Worm (Caenorhabditis elegans) whole organism, L1 larva: ENCODE measurements around the gene B0454.8.
A peak's percentile ranks its signal among the peaks of the same experiment; 100 is the strongest.

ENCODE experiments used
- C16A3.4 ChIP-seq: fragments of 150-350 bp; optimal IDR thresholded peaks from 2 replicates; lab custom pipeline; 2014; ENCODE audit warnings: missing biosample characterization, missing genetic modification characterization
- C34B4.2 ChIP-seq: sonication (generic microtip); optimal IDR thresholded peaks from 2 replicates; lab custom pipeline; 2017; ENCODE audit warnings: mild to moderate bottlenecking, missing genetic modification characterization, missing compliant biosample characterization
- F16B12.6 ChIP-seq: fragments of 150-350 bp; optimal IDR thresholded peaks from 2 replicates; lab custom pipeline; 2014; ENCODE audit warnings: missing biosample characterization, missing genetic modification characterization
- Y116A8C.19 ChIP-seq: sonication (generic microtip); optimal IDR thresholded peaks from 2 replicates; lab custom pipeline; 2016; ENCODE audit warnings: missing compliant biosample characterization, missing genetic modification characterization, borderline replicate concordance
- aha-1 ChIP-seq: fragments of 150-350 bp; optimal IDR thresholded peaks from 2 replicates; lab custom pipeline; 2014; ENCODE audit warnings: missing biosample characterization, missing genetic modification characterization
- aly-2 ChIP-seq: fragments of 150-350 bp; optimal IDR thresholded peaks from 2 replicates; lab custom pipeline; 2014; ENCODE audit warnings: missing biosample characterization, missing genetic modification characterization
- blmp-1 ChIP-seq: fragments of 150-350 bp; optimal IDR thresholded peaks from 2 replicates; lab custom pipeline; 2014; ENCODE audit warnings: missing biosample characterization, missing genetic modification characterization
- ceh-8 ChIP-seq: fragments of 200-800 bp; sonication (Bioruptor generic); optimal IDR thresholded peaks from 2 replicates; lab custom pipeline; 2018; ENCODE audit warnings: mild to moderate bottlenecking, missing genetic modification characterization, moderate library complexity, missing compliant biosample characterization
- ceh-88 ChIP-seq: fragments of 200-800 bp; sonication (Bioruptor generic); IDR thresholded peaks from 2 replicates; pipeline ENCODE4 v1.3.6; 2022; ENCODE audit warnings: missing genetic modification characterization, missing compliant biosample characterization
- ces-1 ChIP-seq: fragments of 150-350 bp; optimal IDR thresholded peaks from 2 replicates; lab custom pipeline; 2014; ENCODE audit warnings: missing biosample characterization, missing genetic modification reagents, missing genetic modification characterization
- dsc-1 ChIP-seq: sonication (generic microtip); optimal IDR thresholded peaks from 2 replicates; lab custom pipeline; 2016; ENCODE audit warnings: mild to moderate bottlenecking, missing genetic modification characterization, missing compliant biosample characterization
- efl-1 ChIP-seq, 4 experiments: fragments of 150-350 bp; optimal IDR thresholded peaks in 3 of 4; peaks in 1 of 4; 1 replicate in 1 of 4; 2 replicates in 3 of 4; lab custom pipeline; 2014; ENCODE audit warnings: missing biosample characterization in 2 of 4, missing genetic modification characterization in 2 of 4, missing genetic modification reagents in 2 of 4
- efl-3 ChIP-seq: fragments of 200-800 bp; sonication (Bioruptor generic); optimal IDR thresholded peaks from 2 replicates; lab custom pipeline; 2018; ENCODE audit warnings: mild to moderate bottlenecking, missing genetic modification characterization, missing compliant biosample characterization
- egl-27 ChIP-seq, 2 experiments: fragments of 150-350 bp in 1 of 2; sonication (generic microtip); optimal IDR thresholded peaks; 3 replicates each; lab custom pipeline; 2017 to 2018; ENCODE audit warnings: missing biosample characterization in 2 of 2, missing genetic modification characterization in 2 of 2, missing genetic modification reagents in 2 of 2
- elt-2 ChIP-seq: sonication (generic microtip); optimal IDR thresholded peaks from 2 replicates; lab custom pipeline; 2016; ENCODE audit warnings: missing genetic modification characterization, mild to moderate bottlenecking, inconsistent platforms, missing compliant biosample characterization, missing genetic modification reagents
- elt-3 ChIP-seq, 6 experiments: fragments of 150-350 bp in 1 of 6; sonication (generic microtip); optimal IDR thresholded peaks; 2 replicates each; lab custom pipeline; 2017 to 2018; ENCODE audit warnings: missing biosample characterization in 6 of 6, missing genetic modification characterization in 6 of 6, inconsistent platforms in 1 of 6
- fkh-4 ChIP-seq: sonication (generic microtip); optimal IDR thresholded peaks from 2 replicates; lab custom pipeline; 2016; ENCODE audit warnings: missing compliant biosample characterization, missing genetic modification characterization, borderline replicate concordance
- lin-13 ChIP-seq: fragments of 150-350 bp; optimal IDR thresholded peaks from 2 replicates; lab custom pipeline; 2014; ENCODE audit warnings: missing biosample characterization, missing genetic modification reagents, missing genetic modification characterization
- lin-35 ChIP-seq, 2 experiments: fragments of 150-350 bp; optimal IDR thresholded peaks; 2 replicates each; lab custom pipeline; 2014; ENCODE audit warnings: missing biosample characterization in 2 of 2, missing genetic modification characterization in 2 of 2, missing genetic modification reagents in 2 of 2
- lsy-2 ChIP-seq, 2 experiments: fragments of 150-350 bp; optimal IDR thresholded peaks; 2 replicates each; lab custom pipeline; 2014; ENCODE audit warnings: missing biosample characterization in 2 of 2, missing genetic modification characterization in 2 of 2
- mef-2 ChIP-seq: fragments of 150-350 bp; optimal IDR thresholded peaks from 2 replicates; lab custom pipeline; 2014; ENCODE audit warnings: missing biosample characterization, missing genetic modification characterization
- mep-1 ChIP-seq: fragments of 150-350 bp; optimal IDR thresholded peaks from 2 replicates; lab custom pipeline; 2014; ENCODE audit warnings: missing biosample characterization, missing genetic modification characterization
- nhr-11 ChIP-seq: fragments of 150-350 bp; optimal IDR thresholded peaks from 2 replicates; lab custom pipeline; 2014; ENCODE audit warnings: missing biosample characterization, missing genetic modification characterization
- nhr-12 ChIP-seq: sonication (generic microtip); optimal IDR thresholded peaks from 2 replicates; lab custom pipeline; 2017; ENCODE audit warnings: missing biosample characterization, missing genetic modification characterization
- nhr-19 ChIP-seq: fragments of 200-800 bp; sonication (Bioruptor generic); conservative IDR thresholded peaks from 2 replicates; pipeline ENCODE4 v1.3.6; 2022; ENCODE audit warnings: missing genetic modification characterization, missing compliant biosample characterization
- nhr-237 ChIP-seq: fragments of 150-350 bp; optimal IDR thresholded peaks from 2 replicates; lab custom pipeline; 2014; ENCODE audit warnings: missing biosample characterization, missing genetic modification characterization
- nhr-47 ChIP-seq: sonication (generic microtip); optimal IDR thresholded peaks from 2 replicates; lab custom pipeline; 2016; ENCODE audit warnings: mild to moderate bottlenecking, missing genetic modification characterization, moderate library complexity, missing compliant biosample characterization
- nhr-71 ChIP-seq: sonication (generic microtip); optimal IDR thresholded peaks from 2 replicates; lab custom pipeline; 2016; ENCODE audit warnings: mild to moderate bottlenecking, missing genetic modification characterization, moderate library complexity, missing compliant biosample characterization
- nhr-77 ChIP-seq: fragments of 150-350 bp; optimal IDR thresholded peaks from 2 replicates; lab custom pipeline; 2014; ENCODE audit warnings: missing biosample characterization, missing genetic modification characterization
- nhr-84 ChIP-seq: sonication (generic microtip); optimal IDR thresholded peaks from 2 replicates; lab custom pipeline; 2017; ENCODE audit warnings: missing biosample characterization, missing genetic modification characterization
- nhr-85 ChIP-seq: sonication (generic microtip); peaks from one replicate; lab custom pipeline; 2016; ENCODE audit warnings: missing genetic modification characterization, inconsistent platforms, missing compliant biosample characterization
- pax-3 ChIP-seq: fragments of 200-800 bp; sonication (Bioruptor generic); optimal IDR thresholded peaks from 2 replicates; lab custom pipeline; 2018; ENCODE audit warnings: mild to moderate bottlenecking, missing genetic modification characterization, moderate library complexity, missing compliant biosample characterization
- pqm-1 ChIP-seq: sonication (generic microtip); optimal IDR thresholded peaks from 3 replicates; lab custom pipeline; 2017; ENCODE audit warnings: missing biosample characterization, missing genetic modification characterization
- rnt-1 ChIP-seq: sonication (generic microtip); optimal IDR thresholded peaks from 2 replicates; lab custom pipeline; 2016; ENCODE audit warnings: mild to moderate bottlenecking, missing genetic modification characterization, moderate library complexity, missing compliant biosample characterization
- snu-23 ChIP-seq: sonication (generic microtip); optimal IDR thresholded peaks from 2 replicates; lab custom pipeline; 2016; ENCODE audit warnings: missing genetic modification characterization, missing compliant biosample characterization
- sox-4 ChIP-seq: sonication (generic microtip); optimal IDR thresholded peaks from 2 replicates; lab custom pipeline; 2016; ENCODE audit warnings: missing genetic modification characterization, missing compliant biosample characterization
- sptf-1 ChIP-seq: fragments of 150-350 bp; optimal IDR thresholded peaks from 2 replicates; lab custom pipeline; 2014; ENCODE audit warnings: missing biosample characterization, missing genetic modification characterization
- tbx-2 ChIP-seq: sonication (generic microtip); optimal IDR thresholded peaks from 2 replicates; lab custom pipeline; 2016; ENCODE audit warnings: missing genetic modification characterization, missing compliant biosample characterization
- tlp-1 ChIP-seq: fragments of 150-350 bp; optimal IDR thresholded peaks from 2 replicates; lab custom pipeline; 2014; ENCODE audit warnings: missing biosample characterization, missing genetic modification characterization
- unc-62 ChIP-seq: fragments of 150-350 bp; optimal IDR thresholded peaks from 2 replicates; lab custom pipeline; 2014; ENCODE audit warnings: missing biosample characterization, missing genetic modification reagents, missing genetic modification characterization
- unc-98 ChIP-seq: fragments of 200-800 bp; sonication (Bioruptor generic); IDR thresholded peaks from 2 replicates; pipeline ENCODE4 v1.3.6; 2022; ENCODE audit warnings: missing genetic modification characterization, missing compliant biosample characterization
- vab-15 ChIP-seq: sonication (generic microtip); optimal IDR thresholded peaks from 2 replicates; lab custom pipeline; 2017; ENCODE audit warnings: missing genotype, mild to moderate bottlenecking, missing genetic modification characterization, missing compliant biosample characterization
- zag-1 ChIP-seq: fragments of 150-350 bp; optimal IDR thresholded peaks from 2 replicates; lab custom pipeline; 2014; ENCODE audit warnings: missing biosample characterization, missing genetic modification characterization
- ztf-4 ChIP-seq: fragments of 150-350 bp; optimal IDR thresholded peaks from 2 replicates; lab custom pipeline; 2014; ENCODE audit warnings: missing biosample characterization, missing genetic modification characterization

The B0454.8 gene

DNA sequence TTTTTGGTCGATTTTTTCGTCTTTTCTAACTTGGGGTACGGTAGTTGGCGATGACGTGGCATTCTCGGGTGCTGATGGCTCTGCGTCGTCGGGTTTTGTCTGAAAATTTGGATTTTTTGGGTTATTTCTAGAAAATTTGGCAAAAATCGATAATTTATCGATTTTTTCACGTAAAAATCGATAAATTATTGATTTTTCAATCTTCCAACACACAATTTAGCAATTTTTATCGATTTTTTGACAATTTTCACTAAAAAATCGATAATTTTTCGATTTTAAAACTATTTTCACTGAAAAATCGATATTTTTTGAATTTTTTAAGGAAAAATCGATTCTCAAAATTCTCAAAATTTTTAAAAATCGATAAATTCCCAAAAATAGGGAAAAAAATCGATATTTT, 19.6 kb upstream of the B0454.8 start:
- TF ChIP-seq Y116A8C.19 (tag; lab: Kevin White, UChicago) = no peak
- TF ChIP-seq ceh-8 (GFP tag; lab: Kevin White, UChicago) = no peak
- no peak for TF ChIP-seq mef-2 (tag; lab: Kevin White, UChicago)
- TF ChIP-seq lin-13 (GFP tag; lab: Kevin White, UChicago) = no peak

- TF ChIP-seq nhr-237 (tag; lab: Kevin White, UChicago) (no peak), tlp-1 (tag; lab: Kevin White, UChicago) (no peak), vab-15 (tag; lab: Kevin White, UChicago) (no peak), mep-1 (tag; lab: Kevin White, UChicago) (no peak), blmp-1 (no peak), lin-35 (GFP tag; optimal IDR thresholded peaks at IDR 0.05; lab: Kevin White, UChicago) (peak in 1 of 2 experiments; percentile 3), efl-3 (GFP tag; lab: Kevin White, UChicago) (no peak), sptf-1 (tag; lab: Kevin White, UChicago) (no peak), elt-2 (tag; lab: Kevin White, UChicago) (peak; percentile 45), pax-3 (tag; lab: Kevin White, UChicago) (no peak), lsy-2 (tag; optimal IDR thresholded peaks at IDR 0.05; lab: Kevin White, UChicago) (peak in 1 of 2 experiments; percentile 42), rnt-1 (tag; lab: Kevin White, UChicago) (no peak), C16A3.4 (tag; lab: Kevin White, UChicago) (no peak), ceh-88 (GFP tag; lab: Robert Waterston, UW) (no peak), zag-1 (no peak), Y116A8C.19 (tag; lab: Kevin White, UChicago) (no peak), snu-23 (GFP tag; lab: Kevin White, UChicago) (no peak), fkh-4 (no peak), elt-3 (tag; optimal IDR thresholded peaks at IDR 0.05; lab: Kevin White, UChicago) (no peak), nhr-47 (no peak), nhr-12 (tag; lab: Kevin White, UChicago) (no peak), nhr-71 (tag; lab: Kevin White, UChicago) (no peak), unc-62 (no peak), sox-4 (tag; lab: Kevin White, UChicago) (no peak), F16B12.6 (tag; lab: Kevin White, UChicago) (no peak), pqm-1 (tag; lab: Kevin White, UChicago) (no peak), aly-2 (tag; lab: Kevin White, UChicago) (no peak)
Observed at ce11 chrII:3062222-3062621, 19.0 kb upstream of the B0454.8 start.

DNA sequence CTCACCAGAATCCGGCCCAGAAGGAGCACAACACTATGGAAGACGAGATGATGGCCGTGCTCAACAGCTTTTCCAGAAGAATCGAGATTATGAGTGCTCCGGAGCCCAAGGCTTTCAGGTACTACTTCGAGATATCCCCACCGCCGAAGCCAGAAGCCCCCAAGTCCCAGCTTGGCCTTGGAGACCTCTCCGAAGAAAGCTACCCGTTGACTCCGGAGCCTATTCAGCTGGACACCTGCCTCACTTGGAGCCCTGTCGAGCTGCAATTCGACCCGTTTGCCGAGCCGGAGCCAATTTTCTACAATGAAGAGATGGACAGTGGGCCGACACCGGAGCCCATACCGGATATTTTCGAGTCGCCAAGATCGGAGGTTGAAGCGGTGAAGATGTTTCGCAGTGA, 18.3 kb upstream of the B0454.8 start:
- TF ChIP-seq ces-1 (GFP tag; lab: Kevin White, UChicago) = no peak
- no peak for TF ChIP-seq pqm-1 (tag; lab: Kevin White, UChicago)
- TF ChIP-seq aha-1 = no peak
- TF ChIP-seq egl-27 (tag; optimal IDR thresholded peaks at IDR 0.05; lab: Kevin White, UChicago) = no peak
- TF ChIP-seq sptf-1 (tag; lab: Kevin White, UChicago) = no peak
- TF ChIP-seq aly-2 (tag; lab: Kevin White, UChicago) = no peak
- no peak for TF ChIP-seq dsc-1
- no peak for TF ChIP-seq nhr-85 (tag; lab: Kevin White, UChicago)
- TF ChIP-seq nhr-84 = no peak
- TF ChIP-seq nhr-19 (GFP tag; lab: Robert Waterston, UW) = no peak

DNA sequence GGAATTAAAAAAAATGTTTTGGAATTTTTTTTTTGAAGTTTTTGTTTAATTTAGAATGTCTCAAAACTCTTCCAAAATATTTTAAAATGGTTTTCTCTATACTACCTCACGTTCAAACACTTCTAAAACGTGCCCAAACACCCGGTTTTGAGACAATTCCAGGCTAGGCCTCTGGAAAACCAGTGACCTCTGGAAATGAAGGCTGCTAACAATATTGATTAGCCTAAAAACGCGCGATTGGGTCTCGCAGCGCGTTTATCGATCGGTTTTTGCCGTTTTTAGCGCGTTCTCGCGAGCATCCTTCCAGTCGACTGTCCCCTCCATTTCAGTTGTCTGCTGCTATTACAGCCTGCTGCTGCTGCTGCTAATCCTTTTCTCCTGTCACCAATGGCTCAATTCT, 17.5 kb upstream of the B0454.8 start, which contains the start of gene Y25C1A.6:
TSS of gene Y25C1A.6 (plus strand) at position 301 of the 400 bp plus-strand sequence.
- no peak for TF ChIP-seq rnt-1 (tag; lab: Kevin White, UChicago)
- TF ChIP-seq nhr-11 = no peak
- TF ChIP-seq nhr-84 = no peak
- no peak for TF ChIP-seq aly-2 (tag; lab: Kevin White, UChicago)
- no peak for TF ChIP-seq nhr-77 (tag; lab: Kevin White, UChicago)
- no peak for TF ChIP-seq zag-1
- TF ChIP-seq pax-3 (tag; lab: Kevin White, UChicago) = no peak
- TF ChIP-seq vab-15 (tag; lab: Kevin White, UChicago) = no peak
- no peak for TF ChIP-seq Y116A8C.19 (tag; lab: Kevin White, UChicago)
- no peak for TF ChIP-seq C34B4.2 (tag; lab: Kevin White, UChicago)
- TF ChIP-seq tbx-2 (tag; lab: Kevin White, UChicago) = no peak
- TF ChIP-seq ztf-4 (tag; lab: Kevin White, UChicago) = no peak
- no peak for TF ChIP-seq snu-23 (GFP tag; lab: Kevin White, UChicago)
- no peak for TF ChIP-seq F16B12.6 (tag; lab: Kevin White, UChicago)
- TF ChIP-seq efl-1 (optimal IDR thresholded peaks at IDR 0.05; lab: Kevin White, UChicago) = no peak
- TF ChIP-seq efl-1 (GFP tag; optimal IDR thresholded peaks at IDR 0.05 in 1 of 2; lab: Kevin White, UChicago) = no peak
- TF ChIP-seq unc-98 (GFP tag; lab: Robert Waterston, UW) = no peak
